Worm (Caenorhabditis elegans) whole organism, L4 larva: ENCODE measurements around the gene alx-1.

Source experiments
- D1046.2 ChIP-seq: fragments of 200-800 bp; sonication (Bioruptor generic); IDR thresholded peaks from 2 replicates; pipeline ENCODE4 v1.3.6; 2022; ENCODE audit warnings: missing genetic modification characterization, missing compliant biosample characterization
- F37D6.2 ChIP-seq: sonication (generic microtip); optimal IDR thresholded peaks from 2 replicates; lab custom pipeline; 2016; ENCODE audit warnings: mild to moderate bottlenecking, missing genetic modification characterization, missing compliant biosample characterization
- R02D3.7 ChIP-seq: fragments of 150-350 bp; sonication (generic microtip); optimal IDR thresholded peaks from 3 replicates; lab custom pipeline; 2014; ENCODE audit warnings: missing biosample characterization, missing genetic modification characterization
- T20F7.1 ChIP-seq: fragments of 200-800 bp; sonication (Bioruptor generic); optimal IDR thresholded peaks from 2 replicates; lab custom pipeline; 2018; ENCODE audit warnings: mild to moderate bottlenecking, missing genetic modification characterization, missing compliant biosample characterization
- Y48G9A.11 ChIP-seq: fragments of 200-800 bp; sonication (Bioruptor generic); IDR thresholded peaks from 2 replicates; pipeline ENCODE4 v1.3.6; 2022; ENCODE audit warnings: missing genetic modification reagents, missing genetic modification characterization, missing compliant biosample characterization
- ZK337.2 ChIP-seq: fragments of 200-800 bp; sonication (Bioruptor generic); IDR thresholded peaks from 2 replicates; pipeline ENCODE4 v1.3.6; 2022; ENCODE audit warnings: missing genetic modification reagents, missing genetic modification characterization, missing compliant biosample characterization
- ama-1 ChIP-seq: fragments of 150-350 bp; optimal IDR thresholded peaks from 2 replicates; lab custom pipeline; 2014; ENCODE audit warnings: inconsistent platforms, mixed read lengths
- ceh-20 ChIP-seq: fragments of 200-800 bp; sonication (Bioruptor generic); IDR thresholded peaks from 2 replicates; pipeline ENCODE4 v1.3.6; 2022; ENCODE audit warnings: missing genetic modification reagents, missing genetic modification characterization, missing compliant biosample characterization
- ceh-28 ChIP-seq: fragments of 150-350 bp; optimal IDR thresholded peaks from 2 replicates; lab custom pipeline; 2014; ENCODE audit warnings: missing biosample characterization, missing genetic modification reagents, missing genetic modification characterization
- ceh-62 ChIP-seq: sonication (generic microtip); optimal IDR thresholded peaks from 2 replicates; lab custom pipeline; 2017; ENCODE audit warnings: missing biosample characterization, missing genetic modification characterization
- cey-2 ChIP-seq: sonication (generic microtip); optimal IDR thresholded peaks from 3 replicates; lab custom pipeline; 2017; ENCODE audit warnings: missing genetic modification characterization, mild to moderate bottlenecking, missing compliant biosample characterization, antibody characterized with exemption, borderline replicate concordance; ENCODE audit not compliant: insufficient read depth
- daf-16 ChIP-seq, 3 experiments: sonication (generic microtip); optimal IDR thresholded peaks; 2 replicates each; lab custom pipeline; 2016 to 2017; ENCODE audit warnings: missing genetic modification characterization in 3 of 3, missing genetic modification reagents in 3 of 3, mild to moderate bottlenecking in 2 of 3, missing compliant biosample characterization in 2 of 3, missing biosample characterization in 1 of 3, moderate library complexity in 1 of 3
- daf-19 ChIP-seq: fragments of 200-800 bp; sonication (Bioruptor generic); conservative IDR thresholded peaks from 2 replicates; pipeline ENCODE4 v1.3.6; 2022; ENCODE audit warnings: missing genetic modification characterization, missing compliant biosample characterization
- daf-8 ChIP-seq: fragments of 200-800 bp; sonication (Bioruptor generic); IDR thresholded peaks from 2 replicates; pipeline ENCODE4 v1.3.6; 2022; ENCODE audit warnings: missing genetic modification characterization, missing compliant biosample characterization
- dmd-9 ChIP-seq: fragments of 200-800 bp; sonication (Bioruptor generic); IDR thresholded peaks from 2 replicates; pipeline ENCODE4 v1.3.6; 2022; ENCODE audit warnings: missing genetic modification reagents, missing genetic modification characterization, missing compliant biosample characterization
- gei-8 ChIP-seq: fragments of 200-800 bp; sonication (Bioruptor generic); optimal IDR thresholded peaks from 2 replicates; lab custom pipeline; 2018; ENCODE audit warnings: mild to moderate bottlenecking, missing genetic modification characterization, missing compliant biosample characterization
- hif-1 ChIP-seq, 2 experiments: sonication (generic microtip); optimal IDR thresholded peaks; 2 replicates each; lab custom pipeline; 2016 to 2017; ENCODE audit warnings: missing compliant biosample characterization in 2 of 2, missing genetic modification characterization in 2 of 2, missing genetic modification reagents in 2 of 2, missing genotype in 2 of 2, mild to moderate bottlenecking in 1 of 2
- hlh-30 ChIP-seq: sonication (generic microtip); optimal IDR thresholded peaks from 2 replicates; lab custom pipeline; 2017; ENCODE audit warnings: antibody characterized with exemption, mild to moderate bottlenecking, missing genetic modification characterization, missing compliant biosample characterization; ENCODE audit not compliant: insufficient read depth
- jun-1 ChIP-seq: fragments of 150-350 bp; optimal IDR thresholded peaks from 2 replicates; lab custom pipeline; 2014; ENCODE audit warnings: missing biosample characterization, missing genetic modification reagents, missing genetic modification characterization
- lin-1 ChIP-seq: fragments of 200-800 bp; sonication (Bioruptor generic); IDR thresholded peaks from 2 replicates; pipeline ENCODE4 v1.3.6; 2022; ENCODE audit warnings: missing genetic modification reagents, missing genetic modification characterization, missing compliant biosample characterization
- lin-39 ChIP-seq: fragments of 150-350 bp; optimal IDR thresholded peaks from 2 replicates; lab custom pipeline; 2014; ENCODE audit warnings: missing biosample characterization, missing genetic modification reagents, missing genetic modification characterization
- lsy-2 ChIP-seq, 2 experiments: fragments of 150-350 bp in 1 of 2; sonication (generic microtip) in 1 of 2; optimal IDR thresholded peaks; 2 replicates each; lab custom pipeline; 2014 to 2017; ENCODE audit warnings: missing biosample characterization in 2 of 2, missing genetic modification characterization in 2 of 2
- mdt-29 ChIP-seq: fragments of 200-800 bp; sonication (Bioruptor generic); IDR thresholded peaks from 2 replicates; pipeline ENCODE4 v1.3.6; 2022; ENCODE audit warnings: missing genetic modification reagents, missing genetic modification characterization, missing compliant biosample characterization
- mxl-3 ChIP-seq: fragments of 200-800 bp; sonication (Bioruptor generic); optimal IDR thresholded peaks from 2 replicates; lab custom pipeline; 2018; ENCODE audit warnings: mild to moderate bottlenecking, missing genetic modification characterization, missing compliant biosample characterization
- nhr-10 ChIP-seq: fragments of 150-350 bp; optimal IDR thresholded peaks from 2 replicates; lab custom pipeline; 2014; ENCODE audit warnings: missing biosample characterization, missing genetic modification characterization
- nhr-25 ChIP-seq: sonication (generic microtip); optimal IDR thresholded peaks from 2 replicates; lab custom pipeline; 2017; ENCODE audit warnings: missing genetic modification characterization, mild to moderate bottlenecking, missing compliant biosample characterization, antibody characterized with exemption, moderate library complexity, borderline replicate concordance; ENCODE audit not compliant: insufficient read depth
- nhr-76 ChIP-seq: fragments of 150-350 bp; optimal IDR thresholded peaks from 2 replicates; lab custom pipeline; 2014; ENCODE audit warnings: missing biosample characterization, missing genetic modification characterization
- nhr-77 ChIP-seq: fragments of 150-350 bp; optimal IDR thresholded peaks from 2 replicates; lab custom pipeline; 2014; ENCODE audit warnings: missing biosample characterization, missing genetic modification characterization
- pha-4 ChIP-seq, 2 experiments: fragments of 150-350 bp in 1 of 2; fragments of 200-800 bp in 1 of 2; sonication (Bioruptor generic) in 1 of 2; IDR thresholded peaks in 1 of 2; optimal IDR thresholded peaks in 1 of 2; 2 replicates each; pipeline versions ENCODE4 v1.3.6 to Lab custom; 2014 to 2022; ENCODE audit warnings: missing genetic modification characterization in 2 of 2, missing genetic modification reagents in 2 of 2, missing biosample characterization in 1 of 2, missing compliant biosample characterization in 1 of 2
- rbr-2 ChIP-seq: sonication (generic microtip); optimal IDR thresholded peaks from 2 replicates; lab custom pipeline; 2016; ENCODE audit warnings: missing genotype, missing genetic modification characterization, missing compliant biosample characterization
- sdz-12 ChIP-seq: fragments of 200-800 bp; sonication (Bioruptor generic); optimal IDR thresholded peaks from 2 replicates; lab custom pipeline; 2018; ENCODE audit warnings: mild to moderate bottlenecking, missing genetic modification characterization, missing compliant biosample characterization
- skn-1 ChIP-seq: fragments of 150-350 bp; optimal IDR thresholded peaks from 2 replicates; lab custom pipeline; 2014; ENCODE audit warnings: missing biosample characterization, missing genetic modification characterization
- snpc-1.2 ChIP-seq: fragments of 200-800 bp; sonication (Bioruptor generic); IDR thresholded peaks from 2 replicates; pipeline ENCODE4 v1.3.6; 2022; ENCODE audit warnings: missing genetic modification reagents, missing genetic modification characterization, missing compliant biosample characterization
- snpc-4 ChIP-seq: fragments of 150-350 bp; optimal IDR thresholded peaks from 2 replicates; lab custom pipeline; 2014; ENCODE audit warnings: missing biosample characterization, missing genetic modification characterization
- spr-1 ChIP-seq: sonication (generic microtip); optimal IDR thresholded peaks from 2 replicates; lab custom pipeline; 2016; ENCODE audit warnings: mild to moderate bottlenecking, missing genetic modification characterization, missing compliant biosample characterization
- spr-3 ChIP-seq: fragments of 200-800 bp; sonication (Bioruptor generic); optimal IDR thresholded peaks from 2 replicates; lab custom pipeline; 2018; ENCODE audit warnings: mild to moderate bottlenecking, missing genetic modification characterization, missing compliant biosample characterization
- unc-62 ChIP-seq, 3 experiments: fragments of 150-350 bp in 1 of 3; sonication (generic microtip); optimal IDR thresholded peaks in 2 of 3; peaks in 1 of 3; 1 replicate in 1 of 3; 2 replicates in 2 of 3; lab custom pipeline; 2014 to 2017; ENCODE audit warnings: missing biosample characterization in 3 of 3, missing genetic modification characterization in 3 of 3, missing genetic modification reagents in 3 of 3, missing genotype in 1 of 3
- zag-1 ChIP-seq: fragments of 150-350 bp; optimal IDR thresholded peaks from 2 replicates; lab custom pipeline; 2014; ENCODE audit warnings: missing biosample characterization, missing genetic modification characterization
- zip-2 ChIP-seq: fragments of 150-350 bp; optimal IDR thresholded peaks from 2 replicates; lab custom pipeline; 2014; ENCODE audit warnings: missing biosample characterization, missing genetic modification characterization
- ztf-7 ChIP-seq: fragments of 150-350 bp; optimal IDR thresholded peaks from 2 replicates; lab custom pipeline; 2014; ENCODE audit warnings: missing biosample characterization, missing genetic modification characterization

Gene alx-1

DNA sequence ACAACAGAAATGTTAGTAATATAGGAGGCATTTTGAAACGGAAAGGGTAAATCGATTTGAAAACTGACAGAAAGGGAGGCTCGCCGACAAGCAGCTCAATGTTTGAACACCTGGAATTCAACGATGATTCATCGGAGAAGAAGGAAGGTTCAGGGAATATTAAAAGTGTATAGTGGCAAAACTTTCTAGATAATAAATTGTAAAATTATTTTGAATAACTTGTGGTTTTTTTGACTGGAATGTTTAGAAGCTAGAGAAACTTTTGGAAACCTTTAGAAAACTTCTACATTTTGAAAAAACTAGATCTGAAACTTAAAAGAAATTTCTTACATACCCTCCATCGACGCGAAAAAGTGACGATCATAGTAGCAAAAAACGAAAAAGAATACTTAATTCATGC lies 40.7 kb downstream of the alx-1 start, which contains the start of gene pqn-8:
Gene pqn-8 (minus strand): TSS at position 101 of the 400 bp plus-strand sequence.
- TF ChIP-seq gei-8 (GFP tag; lab: Kevin White, UChicago) (no peak), hif-1 (tag; optimal IDR thresholded peaks at IDR 0.05; lab: Kevin White, UChicago) (no peak), R02D3.7 (tag; lab: Kevin White, UChicago) (no peak), lsy-2 (tag; optimal IDR thresholded peaks at IDR 0.05; lab: Kevin White, UChicago) (no peak), T20F7.1 (GFP tag; lab: Kevin White, UChicago) (no peak), daf-16 (GFP tag; optimal IDR thresholded peaks at IDR 0.05; lab: Kevin White, UChicago) (no peak), daf-16 (tag; optimal IDR thresholded peaks at IDR 0.05; lab: Kevin White, UChicago) (no peak), nhr-25 (no peak), mxl-3 (GFP tag; lab: Kevin White, UChicago) (no peak), cey-2 (no peak), nhr-77 (tag; lab: Kevin White, UChicago) (no peak), mdt-29 (GFP tag; lab: Robert Waterston, UW) (no peak), daf-8 (GFP tag; lab: Robert Waterston, UW) (no peak)

DNA sequence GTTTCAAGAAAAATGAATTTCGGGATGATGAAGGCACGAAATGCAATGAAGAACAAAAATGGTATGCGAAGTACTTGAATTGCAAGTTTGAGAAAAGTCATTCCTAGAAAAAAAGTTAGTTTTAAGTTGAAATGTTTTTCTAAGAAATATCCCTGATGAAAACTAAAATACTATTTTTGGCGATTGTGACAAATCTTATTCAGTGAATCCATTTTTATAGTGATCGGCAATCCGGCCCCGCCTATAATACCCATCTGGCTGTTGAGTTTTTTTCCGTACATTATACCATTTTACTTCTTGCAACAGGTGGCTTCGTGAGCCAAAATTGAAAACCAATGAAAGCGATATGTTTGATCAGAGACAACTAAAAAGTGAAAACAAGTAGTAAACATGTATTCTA lies 42.1 kb downstream of the alx-1 start, which contains the start of gene C05B5.17:
Gene C05B5.17 (minus strand): TSS at position 101 of the 400 bp plus-strand sequence.
- TF ChIP-seq spr-3 (GFP tag; lab: Kevin White, UChicago) (no peak), unc-62 (GFP tag; optimal IDR thresholded peaks at IDR 0.05 in 1 of 2; lab: Kevin White, UChicago) (no peak), unc-62 (tag; optimal IDR thresholded peaks at IDR 0.05; lab: Kevin White, UChicago) (no peak), F37D6.2 (tag; lab: Kevin White, UChicago) (no peak), ceh-62 (tag; lab: Kevin White, UChicago) (no peak), jun-1 (tag; lab: Kevin White, UChicago) (no peak), dmd-9 (GFP tag; lab: Robert Waterston, UW) (no peak), ceh-28 (tag; lab: Kevin White, UChicago) (no peak), sdz-12 (no peak), Y48G9A.11 (no peak), ztf-7 (tag; lab: Kevin White, UChicago) (no peak), nhr-10 (tag; lab: Kevin White, UChicago) (no peak), rbr-2 (no peak), nhr-25 (no peak), lin-1 (GFP tag; lab: Robert Waterston, UW) (no peak), mxl-3 (GFP tag; lab: Kevin White, UChicago) (no peak), hlh-30 (tag; lab: Kevin White, UChicago) (no peak), snpc-4 (tag; lab: Kevin White, UChicago) (no peak), D1046.2 (no peak), skn-1 (tag; lab: Kevin White, UChicago) (no peak), daf-19 (no peak)

DNA sequence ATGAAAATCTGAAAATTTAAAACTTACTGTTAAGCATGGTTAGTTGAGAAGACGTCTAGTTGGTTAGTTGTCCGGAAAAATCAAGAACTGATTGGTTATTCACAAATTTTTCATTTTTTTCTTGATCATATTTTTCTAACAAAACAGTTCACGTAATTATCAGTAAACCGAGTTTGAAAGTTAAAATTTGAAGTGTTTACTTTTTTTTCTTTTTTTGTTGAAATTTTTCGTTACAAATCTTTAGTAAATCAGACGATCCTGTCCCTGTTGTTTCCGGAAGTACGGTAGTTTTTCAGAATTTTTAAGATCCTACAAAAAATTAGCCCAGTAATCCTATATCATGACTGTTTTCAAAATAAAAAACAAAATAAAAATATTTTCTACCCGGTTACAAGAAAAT lies 43.3 kb downstream of the alx-1 start, which contains the start of gene C05B5.2:
Gene C05B5.2 (minus strand): TSS at position 101 of the 400 bp plus-strand sequence.
- TF ChIP-seq pha-4 (GFP tag; IDR thresholded peaks at IDR 0.05; lab: Robert Waterston, UW) = no peak
- no peak for TF ChIP-seq pha-4 (tag; optimal IDR thresholded peaks at IDR 0.05; lab: Kevin White, UChicago)
- no peak for TF ChIP-seq ama-1 (lab: Kevin White, UChicago)
- no peak for TF ChIP-seq spr-1 (tag; lab: Kevin White, UChicago)
- no peak for TF ChIP-seq ZK337.2 (GFP tag; lab: Robert Waterston, UW)
- TF ChIP-seq nhr-76 (tag; lab: Kevin White, UChicago) = no peak
- no peak for TF ChIP-seq lin-39
- TF ChIP-seq nhr-10 (tag; lab: Kevin White, UChicago) = no peak
- TF ChIP-seq mxl-3 (GFP tag; lab: Kevin White, UChicago) = no peak
- TF ChIP-seq ceh-20 = no peak
- TF ChIP-seq snpc-1.2 (GFP tag; lab: Robert Waterston, UW) = no peak
- no peak for TF ChIP-seq daf-19
- TF ChIP-seq mdt-29 (GFP tag; lab: Robert Waterston, UW) = no peak
- TF ChIP-seq zag-1 = no peak
- no peak for TF ChIP-seq lin-1 (GFP tag; lab: Robert Waterston, UW)
- TF ChIP-seq zip-2 (tag; lab: Kevin White, UChicago) = no peak
- TF ChIP-seq hif-1 (tag; optimal IDR thresholded peaks at IDR 0.05; lab: Kevin White, UChicago) = no peak
